Worm (Caenorhabditis elegans) whole organism, early embryonic: ENCODE measurements around the gene iglr-1.

Experiments used
- aly-1 ChIP-seq: sonication (generic microtip); optimal IDR thresholded peaks from 2 replicates; lab custom pipeline; 2016; ENCODE audit warnings: missing genetic modification characterization, missing compliant biosample characterization
- ama-1 ChIP-seq: fragments of 150-350 bp; optimal IDR thresholded peaks from 2 replicates; lab custom pipeline; 2014
- flt-1 ChIP-seq: fragments of 200-800 bp; sonication (Bioruptor generic); IDR thresholded peaks from 2 replicates; pipeline ENCODE4 v1.3.6; 2022; ENCODE audit warnings: missing genetic modification characterization, missing compliant biosample characterization
- tbx-11 ChIP-seq: fragments of 200-800 bp; sonication (Bioruptor generic); IDR thresholded peaks from 2 replicates; pipeline ENCODE4 v1.3.6; 2022; ENCODE audit warnings: missing genetic modification characterization, missing compliant biosample characterization

- TF ChIP-seq ama-1 = no peak
- no peak for TF ChIP-seq flt-1
- no peak for TF ChIP-seq tbx-11 (GFP tag; lab: Robert Waterston, UW)
- TF ChIP-seq aly-1 (tag; lab: Kevin White, UChicago) = no peak
These were observed 17.5 kb upstream of the iglr-1 start for ce11 chrX:15008697-15009096.
